Fruit fly (Drosophila melanogaster) whole organism, pupa: Measurements from ENCODE around the gene CG9132.

Source experiments
- CG12605 ChIP-seq: fragments of 200-800 bp; sonication (Bioruptor generic); IDR thresholded peaks from 2 replicates; pipeline ENCODE4 v1.3.6; 2022; ENCODE audit warnings: missing biosample characterization, missing genetic modification characterization
- CG14655 ChIP-seq: fragments of 200-800 bp; sonication (Bioruptor generic); optimal IDR thresholded peaks from 3 replicates; lab custom pipeline; 2017; ENCODE audit warnings: mild to moderate bottlenecking, missing biosample characterization, missing genetic modification reagents, missing genetic modification characterization
- CG17806 ChIP-seq: fragments of 200-800 bp; sonication (Bioruptor generic); optimal IDR thresholded peaks from 2 replicates; lab custom pipeline; 2018; ENCODE audit warnings: missing biosample characterization, mild to moderate bottlenecking, missing genetic modification characterization, moderate library complexity
- CG34367 ChIP-seq: fragments of 200-800 bp; sonication (Bioruptor generic); optimal IDR thresholded peaks from 2 replicates; lab custom pipeline; 2018; ENCODE audit warnings: missing biosample characterization, mild to moderate bottlenecking, missing genetic modification characterization
- CG4496 ChIP-seq: fragments of 200-800 bp; sonication (Bioruptor generic); IDR thresholded peaks from 3 replicates; pipeline ENCODE4 v1.3.6; 2022; ENCODE audit warnings: missing biosample characterization, missing genetic modification characterization
- CG8159 ChIP-seq: fragments of 200-800 bp; sonication (Bioruptor generic); optimal IDR thresholded peaks from 3 replicates; lab custom pipeline; 2018; ENCODE audit warnings: missing biosample characterization, mild to moderate bottlenecking, missing genetic modification characterization, moderate library complexity
- CG8301 ChIP-seq: fragments of 200-800 bp; sonication (Bioruptor generic); optimal IDR thresholded peaks from 2 replicates; lab custom pipeline; 2018; ENCODE audit warnings: missing biosample characterization, mild to moderate bottlenecking, missing genetic modification characterization
- D1 ChIP-seq: fragments of 200-800 bp; sonication (Bioruptor generic); optimal IDR thresholded peaks from 2 replicates; lab custom pipeline; 2018; ENCODE audit warnings: missing biosample characterization, mild to moderate bottlenecking, missing genetic modification characterization, moderate library complexity
- EcR ChIP-seq: fragments of 200-800 bp; sonication (Bioruptor generic); optimal IDR thresholded peaks from 3 replicates; lab custom pipeline; 2019; ENCODE audit warnings: missing biosample characterization, missing genetic modification characterization, mild to moderate bottlenecking, moderate library complexity, missing genetic modification reagents
- rn ChIP-seq: fragments of 200-800 bp; sonication (Bioruptor generic); IDR thresholded peaks from 2 replicates; pipeline ENCODE4 v1.3.6; 2022; ENCODE audit warnings: missing biosample characterization, missing genetic modification characterization

dm6 chrX:16761531-16761930 is 39.0 kb downstream of the CG9132 start:
- TF ChIP-seq CG8159 (tag; lab: Kevin White, UChicago): peak; percentile 56
- TF ChIP-seq CG34367: peak; percentile 30
- TF ChIP-seq D1 (tag; lab: Kevin White, UChicago): no peak
- TF ChIP-seq CG8301 (tag; lab: Kevin White, UChicago): peak; percentile 46
- TF ChIP-seq EcR (GFP tag; lab: Kevin White, UChicago): no peak
- peak; percentile 43 for TF ChIP-seq CG17806 (tag; lab: Kevin White, UChicago)
- TF ChIP-seq rn (GFP tag; lab: Robert Waterston, UW): peak; percentile 67
- peak; percentile 82 for TF ChIP-seq CG4496 (GFP tag; lab: Robert Waterston, UW)
- TF ChIP-seq CG12605 (GFP tag; lab: Robert Waterston, UW): no peak
- TF ChIP-seq CG14655: peak; percentile 54
